Worm (Caenorhabditis elegans) whole organism, L4 larva: ENCODE results near the gene pgl-3.

Source experiments
- F44E2.7 ChIP-seq: fragments of 200-800 bp; sonication (Bioruptor generic); IDR thresholded peaks from 2 replicates; pipeline ENCODE4 v2.1.2; 2022; ENCODE audit warnings: missing genetic modification characterization, missing compliant biosample characterization
- lsy-2 ChIP-seq, 2 experiments: fragments of 150-350 bp in 1 of 2; sonication (generic microtip) in 1 of 2; optimal IDR thresholded peaks; 2 replicates each; lab custom pipeline; 2014 to 2017; ENCODE audit warnings: missing biosample characterization in 2 of 2, missing genetic modification characterization in 2 of 2
- nhr-41 ChIP-seq: fragments of 200-800 bp; sonication (Bioruptor generic); IDR thresholded peaks from 2 replicates; pipeline ENCODE4 v1.3.6; 2022; ENCODE audit warnings: missing genetic modification reagents, missing genetic modification characterization, missing compliant biosample characterization
- nhr-77 ChIP-seq: fragments of 150-350 bp; optimal IDR thresholded peaks from 2 replicates; lab custom pipeline; 2014; ENCODE audit warnings: missing biosample characterization, missing genetic modification characterization
- pqm-1 ChIP-seq: sonication (generic microtip); optimal IDR thresholded peaks from 2 replicates; lab custom pipeline; 2017; ENCODE audit warnings: missing biosample characterization, missing genetic modification characterization
- skn-1 ChIP-seq: fragments of 150-350 bp; optimal IDR thresholded peaks from 2 replicates; lab custom pipeline; 2014; ENCODE audit warnings: missing biosample characterization, missing genetic modification characterization
- snpc-4 ChIP-seq: fragments of 150-350 bp; optimal IDR thresholded peaks from 2 replicates; lab custom pipeline; 2014; ENCODE audit warnings: missing biosample characterization, missing genetic modification characterization
- unc-39 ChIP-seq: sonication (generic microtip); optimal IDR thresholded peaks from 2 replicates; lab custom pipeline; 2017; ENCODE audit warnings: missing biosample characterization, missing genetic modification characterization
- zag-1 ChIP-seq: fragments of 150-350 bp; optimal IDR thresholded peaks from 2 replicates; lab custom pipeline; 2014; ENCODE audit warnings: missing biosample characterization, missing genetic modification characterization

DNA sequence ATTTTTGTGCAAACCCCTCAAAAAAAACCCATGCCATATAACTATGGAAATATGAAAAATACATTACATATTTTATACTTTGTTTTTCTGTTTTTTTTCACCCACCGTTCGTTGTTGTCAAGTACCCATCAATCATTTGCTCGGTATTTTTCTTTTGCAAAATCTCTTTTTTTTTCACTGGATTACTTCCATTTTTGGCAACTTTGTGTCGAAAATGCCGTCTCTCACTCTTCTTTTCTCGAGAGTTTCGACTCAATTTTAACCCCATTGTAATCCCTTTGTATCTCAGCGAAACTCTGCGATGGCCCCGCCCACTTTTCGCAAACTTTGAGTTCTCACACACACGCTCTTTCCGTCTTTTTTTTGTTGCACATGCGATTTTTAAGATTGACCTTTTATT is 19.4 kb downstream of the pgl-3 start:
- TF ChIP-seq F44E2.7, result no peak
- TF ChIP-seq zag-1 (tag; lab: Kevin White, UChicago), result no peak
- no peak for TF ChIP-seq lsy-2 (tag; optimal IDR thresholded peaks at IDR 0.05; lab: Kevin White, UChicago)
- TF ChIP-seq skn-1 (tag; lab: Kevin White, UChicago), result no peak
- no peak for TF ChIP-seq unc-39
- no peak for TF ChIP-seq pqm-1 (tag; lab: Kevin White, UChicago)
- no peak for TF ChIP-seq nhr-77 (tag; lab: Kevin White, UChicago)
- TF ChIP-seq snpc-4, result no peak
- no peak for TF ChIP-seq nhr-41 (GFP tag; lab: Robert Waterston, UW)
